Fruit fly (Drosophila melanogaster): ENCODE measurements around the gene CG8840.

DNA sequence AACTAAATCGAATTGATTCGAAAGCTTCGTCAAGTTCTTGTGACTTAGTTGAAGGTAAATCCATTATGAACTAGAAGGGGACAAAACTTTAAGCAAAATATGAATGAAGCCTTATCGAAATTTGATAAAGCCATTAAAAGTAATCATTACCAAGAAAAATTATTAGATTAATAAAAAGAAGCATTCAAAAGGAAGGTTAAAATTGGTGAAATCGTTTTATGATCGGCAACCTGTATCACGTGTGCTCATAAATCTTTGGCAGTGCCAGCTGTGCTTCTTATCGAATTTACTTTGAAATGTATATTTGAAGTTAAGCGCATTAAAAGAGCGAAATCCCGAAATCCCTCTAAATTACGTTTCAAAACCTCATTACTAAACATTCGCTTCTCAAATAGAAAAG lies 48.5 kb upstream of the CG8840 start:
- TF ChIP-seq Myc (optimal IDR thresholded peaks at IDR 0.05) (no peak), tai (GFP tag; optimal IDR thresholded peaks at IDR 0.05) (no peak)

All from whole organism, wandering third instar larva.